Fruit fly (Drosophila melanogaster) whole organism, adult: ENCODE data around the gene CG32655.

Experiments
- CG11617 ChIP-seq: fragments of 200-800 bp; sonication (Bioruptor generic); optimal IDR thresholded peaks from 2 replicates; lab custom pipeline; 2017; ENCODE audit warnings: mild to moderate bottlenecking, missing biosample characterization, missing genetic modification reagents, missing genetic modification characterization
- CG12768 ChIP-seq: fragments of 200-800 bp; sonication (Bioruptor generic); optimal IDR thresholded peaks from 2 replicates; lab custom pipeline; 2017; ENCODE audit warnings: missing biosample characterization, missing genetic modification characterization, mild to moderate bottlenecking, moderate library complexity, missing genetic modification reagents
- CG14711 ChIP-seq: fragments of 200-800 bp; sonication (Bioruptor generic); optimal IDR thresholded peaks from 2 replicates; lab custom pipeline; 2018; ENCODE audit warnings: missing biosample characterization, mild to moderate bottlenecking, missing genetic modification characterization, moderate library complexity
- CG1620 ChIP-seq: fragments of 200-800 bp; sonication (Bioruptor generic); optimal IDR thresholded peaks from 2 replicates; lab custom pipeline; 2016; ENCODE audit warnings: missing biosample characterization, missing genetic modification characterization
- CG33017 ChIP-seq: fragments of 200-800 bp; sonication (Bioruptor generic); optimal IDR thresholded peaks from 2 replicates; lab custom pipeline; 2018; ENCODE audit warnings: missing biosample characterization, mild to moderate bottlenecking, missing genetic modification characterization, moderate library complexity
- CG5204 ChIP-seq: fragments of 200-800 bp; sonication (Bioruptor generic); optimal IDR thresholded peaks from 2 replicates; lab custom pipeline; 2016; ENCODE audit warnings: missing biosample characterization, missing genetic modification characterization
- CG7045 ChIP-seq: fragments of 200-800 bp; sonication (Bioruptor generic); optimal IDR thresholded peaks from 2 replicates; lab custom pipeline; 2017; ENCODE audit warnings: missing biosample characterization, mild to moderate bottlenecking, missing genetic modification characterization
- CG7101 ChIP-seq: fragments of 200-800 bp; sonication (Bioruptor generic); optimal IDR thresholded peaks from 2 replicates; lab custom pipeline; 2018; ENCODE audit warnings: missing biosample characterization, mild to moderate bottlenecking, missing genetic modification characterization, moderate library complexity
- Clk ChIP-seq: fragments of 200-800 bp; sonication (Bioruptor generic); optimal IDR thresholded peaks from 2 replicates; lab custom pipeline; 2017; ENCODE audit warnings: missing biosample characterization, missing genetic modification characterization
- Crg-1 ChIP-seq: fragments of 200-800 bp; sonication (Bioruptor generic); optimal IDR thresholded peaks from 2 replicates; lab custom pipeline; 2016; ENCODE audit warnings: missing biosample characterization, missing genetic modification characterization
- Hr96 ChIP-seq: fragments of 200-800 bp; sonication (Bioruptor generic); optimal IDR thresholded peaks from 2 replicates; lab custom pipeline; 2016; ENCODE audit warnings: missing biosample characterization, missing genetic modification characterization
- Mnt ChIP-seq: fragments of 200-800 bp; sonication (Bioruptor generic); optimal IDR thresholded peaks from 2 replicates; lab custom pipeline; 2016; ENCODE audit warnings: missing biosample characterization, mild to moderate bottlenecking, missing genetic modification characterization
- bab1 ChIP-seq: fragments of 200-800 bp; sonication (Bioruptor generic); optimal IDR thresholded peaks from 3 replicates; lab custom pipeline; 2019; ENCODE audit warnings: missing biosample characterization, mild to moderate bottlenecking, missing genetic modification characterization, moderate library complexity
- cic ChIP-seq: fragments of 200-800 bp; sonication (Bioruptor generic); optimal IDR thresholded peaks from 2 replicates; lab custom pipeline; 2017; ENCODE audit warnings: missing biosample characterization, mild to moderate bottlenecking, missing genetic modification characterization, moderate library complexity
- cnc ChIP-seq, 2 experiments: fragments of >200 bp; optimal IDR thresholded peaks; 2 replicates each; lab custom pipeline; 2017
- kay ChIP-seq: fragments of 200-800 bp; sonication (Bioruptor generic); peaks from one replicate; lab custom pipeline; 2016; ENCODE audit warnings: missing biosample characterization, missing genetic modification characterization, borderline replicate concordance
- ovo ChIP-seq: fragments of 200-800 bp; sonication (Bioruptor generic); optimal IDR thresholded peaks from 2 replicates; lab custom pipeline; 2016; ENCODE audit warnings: missing biosample characterization, missing genetic modification characterization
- pad ChIP-seq: fragments of 200-800 bp; sonication (Bioruptor generic); optimal IDR thresholded peaks from 3 replicates; lab custom pipeline; 2017; ENCODE audit warnings: missing biosample characterization, missing genetic modification characterization, mild to moderate bottlenecking, moderate library complexity, missing genetic modification reagents
- tj ChIP-seq: fragments of 200-800 bp; sonication (Bioruptor generic); optimal IDR thresholded peaks from 3 replicates; lab custom pipeline; 2017; ENCODE audit warnings: missing biosample characterization, mild to moderate bottlenecking, missing genetic modification characterization, moderate library complexity
- toe ChIP-seq: fragments of 200-800 bp; sonication (Bioruptor generic); optimal IDR thresholded peaks from 2 replicates; lab custom pipeline; 2016; ENCODE audit warnings: missing biosample characterization, missing genetic modification characterization

CG32655 gene

DNA sequence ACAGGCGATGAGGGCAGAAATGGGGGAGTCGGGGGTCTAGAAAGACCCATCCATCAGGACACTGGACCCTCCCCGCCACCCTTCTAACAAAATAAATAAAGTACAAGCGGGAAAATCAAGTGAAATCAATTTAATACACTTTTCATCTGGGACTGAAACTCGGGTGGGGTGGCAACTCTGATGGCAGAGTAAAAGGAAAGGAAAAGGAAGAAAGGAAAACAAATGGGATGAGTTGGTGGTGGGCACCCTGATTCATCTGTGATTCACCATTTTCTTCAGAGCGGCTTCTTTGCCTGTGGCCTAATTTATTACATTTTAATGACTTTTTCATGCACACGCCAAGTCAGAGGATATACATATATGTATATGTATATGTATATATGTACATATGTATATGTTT is 23.8 kb upstream of the CG32655 start:
- TF ChIP-seq ovo (GFP tag; lab: Kevin White, UChicago), result no peak
- no peak for TF ChIP-seq cnc (optimal IDR thresholded peaks at IDR 0.05; lab: Kevin White, UChicago)
- TF ChIP-seq CG11617 (GFP tag; lab: Kevin White, UChicago), result no peak
- TF ChIP-seq Mnt (GFP tag; lab: Kevin White, UChicago), result no peak
- no peak for TF ChIP-seq Hr96
- no peak for TF ChIP-seq CG14711
- TF ChIP-seq CG7045 (GFP tag; lab: Kevin White, UChicago), result no peak
- TF ChIP-seq bab1 (GFP tag; lab: Kevin White, UChicago), result no peak
- no peak for TF ChIP-seq Clk (GFP tag; lab: Kevin White, UChicago)
- no peak for TF ChIP-seq CG1620 (GFP tag; lab: Kevin White, UChicago)
- no peak for TF ChIP-seq Crg-1
- TF ChIP-seq kay (GFP tag; lab: Kevin White, UChicago), result no peak
- TF ChIP-seq CG7101 (tag; lab: Kevin White, UChicago), result no peak
- TF ChIP-seq CG5204, result no peak
- no peak for TF ChIP-seq toe (GFP tag; lab: Kevin White, UChicago)

DNA sequence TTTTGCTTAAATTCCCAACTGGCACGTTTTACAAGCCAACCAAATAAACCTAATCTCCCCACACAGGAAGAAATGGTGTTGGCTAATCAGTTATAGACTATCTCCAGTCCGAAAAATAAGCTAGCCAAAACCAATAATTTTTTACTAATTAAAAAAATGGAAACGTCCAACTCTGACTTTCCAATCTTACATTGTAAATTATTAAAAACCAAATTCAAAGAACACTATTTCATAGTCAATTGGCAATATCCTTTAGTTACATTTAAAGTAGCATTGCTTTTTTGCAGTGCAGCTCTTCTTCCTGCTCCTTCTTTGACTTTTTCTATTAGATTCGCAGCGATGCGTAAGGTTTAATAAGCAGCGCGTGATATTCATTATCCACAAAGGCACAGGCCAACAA is 23.3 kb upstream of the CG32655 start:
- TF ChIP-seq CG1620 (GFP tag; lab: Kevin White, UChicago), result no peak
- TF ChIP-seq CG5204, result no peak
- no peak for TF ChIP-seq cic
- no peak for TF ChIP-seq ovo (GFP tag; lab: Kevin White, UChicago)
- TF ChIP-seq bab1 (GFP tag; lab: Kevin White, UChicago), result no peak
- TF ChIP-seq toe (GFP tag; lab: Kevin White, UChicago), result no peak
- no peak for TF ChIP-seq Mnt (GFP tag; lab: Kevin White, UChicago)
- no peak for TF ChIP-seq Crg-1
- no peak for TF ChIP-seq CG14711
- TF ChIP-seq pad (GFP tag; lab: Kevin White, UChicago), result no peak
- no peak for TF ChIP-seq Clk (GFP tag; lab: Kevin White, UChicago)
- no peak for TF ChIP-seq cnc (optimal IDR thresholded peaks at IDR 0.05; lab: Kevin White, UChicago)
- no peak for TF ChIP-seq CG11617 (GFP tag; lab: Kevin White, UChicago)
- no peak for TF ChIP-seq CG12768
- no peak for TF ChIP-seq CG33017 (tag; lab: Kevin White, UChicago)
- TF ChIP-seq CG7045 (GFP tag; lab: Kevin White, UChicago), result no peak

DNA sequence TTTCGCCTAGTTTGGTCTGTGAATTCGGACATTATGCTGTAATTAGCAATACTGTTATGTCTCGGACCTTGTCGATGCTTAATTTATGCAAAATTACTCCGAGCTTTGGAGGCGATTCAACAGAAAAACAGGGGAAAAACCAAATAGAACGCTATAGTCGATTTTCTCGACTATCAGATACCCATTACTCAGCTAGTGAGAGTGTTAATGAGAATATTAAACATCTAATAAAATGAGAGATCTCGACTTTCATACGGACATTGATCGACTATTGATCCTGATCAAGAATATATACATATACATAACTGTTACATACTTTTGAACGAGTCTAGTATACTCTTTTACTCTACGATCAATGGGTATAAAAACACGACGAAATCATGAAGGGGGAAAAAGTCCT is 13.2 kb upstream of the CG32655 start:
- no peak for TF ChIP-seq CG1620 (GFP tag; lab: Kevin White, UChicago)
- TF ChIP-seq toe (GFP tag; lab: Kevin White, UChicago), result no peak
- no peak for TF ChIP-seq Mnt (GFP tag; lab: Kevin White, UChicago)
- no peak for TF ChIP-seq tj (GFP tag; lab: Kevin White, UChicago)
- no peak for TF ChIP-seq CG7045 (GFP tag; lab: Kevin White, UChicago)
- TF ChIP-seq CG12768, result no peak
- TF ChIP-seq pad (GFP tag; lab: Kevin White, UChicago), result no peak
- no peak for TF ChIP-seq kay (GFP tag; lab: Kevin White, UChicago)
- TF ChIP-seq CG7101 (tag; lab: Kevin White, UChicago), result no peak
- no peak for TF ChIP-seq Crg-1
- TF ChIP-seq CG14711, result no peak
- TF ChIP-seq Clk (GFP tag; lab: Kevin White, UChicago), result no peak
- no peak for TF ChIP-seq Hr96

DNA sequence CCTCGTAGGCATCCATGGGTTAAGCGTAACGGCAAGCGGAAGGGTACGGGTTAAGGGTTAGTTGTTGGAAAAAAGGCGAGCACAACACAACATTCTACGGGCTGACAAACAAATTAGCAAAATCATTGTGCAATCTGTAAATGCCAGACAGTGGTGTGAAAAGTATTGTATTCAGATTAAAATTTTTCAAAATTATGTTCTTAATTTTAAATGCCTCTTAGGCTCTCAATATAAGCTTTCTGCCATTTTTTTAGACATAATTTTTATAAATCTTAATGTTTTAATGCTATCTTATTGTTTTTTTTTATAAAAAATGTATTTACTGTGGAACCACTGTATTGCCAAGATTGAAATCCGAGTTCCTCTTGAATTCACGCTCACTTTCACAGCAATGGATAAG is 12.4 kb upstream of the CG32655 start:
- TF ChIP-seq CG7101 (tag; lab: Kevin White, UChicago) (no peak), tj (GFP tag; lab: Kevin White, UChicago) (no peak), cnc (optimal IDR thresholded peaks at IDR 0.05; lab: Kevin White, UChicago) (no peak), CG33017 (tag; lab: Kevin White, UChicago) (no peak), Hr96 (no peak)

DNA sequence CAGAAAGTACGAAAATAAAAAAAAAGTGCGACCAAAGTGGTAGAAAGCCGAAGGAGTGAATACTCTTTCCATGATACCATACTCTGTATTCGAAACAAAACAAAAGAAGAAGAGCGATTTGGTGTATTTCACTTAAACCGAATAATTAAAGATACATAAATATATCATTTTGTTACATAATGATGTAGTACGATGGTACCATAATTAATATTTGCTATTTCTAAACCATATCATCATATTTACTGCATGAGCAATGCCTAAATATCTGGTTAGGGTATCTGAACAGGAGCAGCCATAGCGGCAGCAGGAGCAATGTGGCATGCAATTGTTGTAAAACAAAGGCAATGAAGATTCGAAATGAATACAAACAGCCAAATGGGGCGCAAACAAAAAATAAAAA is 10.6 kb upstream of the CG32655 start:
- TF ChIP-seq Crg-1 (no peak), Hr96 (no peak), cic (no peak), CG11617 (GFP tag; lab: Kevin White, UChicago) (no peak), CG1620 (GFP tag; lab: Kevin White, UChicago) (no peak)

DNA sequence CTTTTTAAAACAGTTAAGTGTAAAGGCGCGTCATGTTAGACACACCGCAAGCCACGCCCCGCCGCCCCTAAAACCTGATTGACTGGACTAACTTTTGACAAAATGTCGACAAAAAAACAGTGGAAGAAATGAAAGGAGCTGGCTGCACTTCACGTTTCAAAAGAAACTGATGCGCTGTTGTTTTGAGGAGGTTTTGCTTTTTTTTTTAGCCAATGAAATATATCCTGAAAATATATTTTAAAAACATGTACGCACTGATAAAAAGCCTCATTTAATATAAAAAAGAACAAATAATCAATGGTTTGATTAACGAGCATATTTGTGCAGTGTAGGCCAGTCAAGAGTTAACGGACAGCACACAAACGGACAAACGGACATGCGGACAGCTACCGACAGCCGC is 9.9 kb upstream of the CG32655 start:
- no peak for TF ChIP-seq CG11617 (GFP tag; lab: Kevin White, UChicago)
- TF ChIP-seq kay (GFP tag; lab: Kevin White, UChicago), result no peak
- TF ChIP-seq CG12768, result no peak
- no peak for TF ChIP-seq Hr96
- no peak for TF ChIP-seq cnc (optimal IDR thresholded peaks at IDR 0.05; lab: Kevin White, UChicago)
- TF ChIP-seq Crg-1, result no peak
- TF ChIP-seq Clk (GFP tag; lab: Kevin White, UChicago), result no peak
- TF ChIP-seq tj (GFP tag; lab: Kevin White, UChicago), result no peak
- TF ChIP-seq CG14711, result no peak
- no peak for TF ChIP-seq pad (GFP tag; lab: Kevin White, UChicago)
- no peak for TF ChIP-seq ovo (GFP tag; lab: Kevin White, UChicago)
- no peak for TF ChIP-seq CG5204
- TF ChIP-seq Mnt (GFP tag; lab: Kevin White, UChicago), result no peak
- TF ChIP-seq CG1620 (GFP tag; lab: Kevin White, UChicago), result no peak
- no peak for TF ChIP-seq cic
- no peak for TF ChIP-seq CG7101 (tag; lab: Kevin White, UChicago)
- TF ChIP-seq toe (GFP tag; lab: Kevin White, UChicago), result no peak
- TF ChIP-seq bab1 (GFP tag; lab: Kevin White, UChicago), result no peak

DNA sequence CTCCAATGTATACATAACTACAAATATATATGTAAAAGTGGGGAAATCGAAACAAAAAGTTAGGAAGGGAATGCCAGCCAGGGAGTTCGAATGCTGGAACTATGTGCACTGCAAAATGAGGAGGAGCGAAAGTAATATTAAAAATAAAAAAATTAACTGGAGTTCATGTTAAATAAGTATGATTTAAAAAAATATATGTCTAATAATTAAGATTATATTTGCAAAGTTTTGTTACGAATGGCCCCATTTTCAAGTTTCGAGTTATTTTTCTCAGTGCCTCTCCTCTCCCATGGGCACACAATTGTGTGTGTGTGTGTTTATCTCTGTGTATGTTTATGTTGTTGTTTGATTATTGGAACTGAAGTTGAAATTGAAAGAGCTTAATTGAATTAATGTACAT is 6.7 kb upstream of the CG32655 start:
- TF ChIP-seq Mnt (GFP tag; lab: Kevin White, UChicago), result no peak
- no peak for TF ChIP-seq kay (GFP tag; lab: Kevin White, UChicago)
- no peak for TF ChIP-seq tj (GFP tag; lab: Kevin White, UChicago)
- TF ChIP-seq ovo (GFP tag; lab: Kevin White, UChicago), result no peak
- TF ChIP-seq CG7101 (tag; lab: Kevin White, UChicago), result no peak
- no peak for TF ChIP-seq Crg-1
- TF ChIP-seq toe (GFP tag; lab: Kevin White, UChicago), result no peak
- no peak for TF ChIP-seq cic
- no peak for TF ChIP-seq Hr96
- no peak for TF ChIP-seq CG14711
